Worm (Caenorhabditis elegans) whole organism, L4 larva: ENCODE results near the gene C50D2.10.
A peak's percentile ranks its signal among the peaks of the same experiment; 100 is the strongest.

ENCODE experiments used
- R02D3.7 ChIP-seq: fragments of 150-350 bp; sonication (generic microtip); optimal IDR thresholded peaks from 3 replicates; lab custom pipeline; 2014; ENCODE audit warnings: missing biosample characterization, missing genetic modification characterization
- T26A8.4 ChIP-seq: fragments of 200-800 bp; sonication (Bioruptor generic); IDR thresholded peaks from 2 replicates; pipeline ENCODE4 v1.3.6; 2022; ENCODE audit warnings: missing genetic modification characterization, missing compliant biosample characterization
- aha-1 ChIP-seq: fragments of 150-350 bp; peaks from one replicate; lab custom pipeline; 2014; ENCODE audit warnings: missing biosample characterization, missing genetic modification characterization
- ama-1 ChIP-seq: fragments of 150-350 bp; optimal IDR thresholded peaks from 2 replicates; lab custom pipeline; 2014; ENCODE audit warnings: inconsistent platforms, mixed read lengths
- ceh-44 ChIP-seq: fragments of 200-800 bp; sonication (Bioruptor generic); IDR thresholded peaks from 2 replicates; pipeline ENCODE4 v1.3.6; 2022; ENCODE audit warnings: missing genetic modification reagents, missing genetic modification characterization, missing compliant biosample characterization
- ceh-62 ChIP-seq: sonication (generic microtip); optimal IDR thresholded peaks from 2 replicates; lab custom pipeline; 2017; ENCODE audit warnings: missing biosample characterization, missing genetic modification characterization
- ces-1 ChIP-seq: fragments of 150-350 bp; sonication (generic microtip); optimal IDR thresholded peaks from 4 replicates; lab custom pipeline; 2014; ENCODE audit warnings: missing biosample characterization, missing genetic modification reagents, missing genetic modification characterization
- cey-2 ChIP-seq: sonication (generic microtip); optimal IDR thresholded peaks from 3 replicates; lab custom pipeline; 2017; ENCODE audit warnings: missing genetic modification characterization, mild to moderate bottlenecking, missing compliant biosample characterization, antibody characterized with exemption, borderline replicate concordance; ENCODE audit not compliant: insufficient read depth
- dmd-8 ChIP-seq: fragments of 200-800 bp; sonication (Bioruptor generic); IDR thresholded peaks from 2 replicates; pipeline ENCODE4 v1.3.6; 2022; ENCODE audit warnings: missing genetic modification characterization, missing compliant biosample characterization
- dpl-1 ChIP-seq: fragments of 150-350 bp; optimal IDR thresholded peaks from 2 replicates; lab custom pipeline; 2014; ENCODE audit warnings: missing biosample characterization, missing genetic modification reagents, missing genetic modification characterization
- duxl-1 ChIP-seq: sonication (generic microtip); optimal IDR thresholded peaks from 2 replicates; lab custom pipeline; 2016; ENCODE audit warnings: mild to moderate bottlenecking, missing genetic modification characterization, moderate library complexity, missing compliant biosample characterization; ENCODE audit not compliant: poor library complexity
- dve-1 ChIP-seq: sonication (generic microtip); optimal IDR thresholded peaks from 2 replicates; lab custom pipeline; 2017; ENCODE audit warnings: antibody characterized with exemption, mild to moderate bottlenecking, missing genetic modification characterization, missing compliant biosample characterization; ENCODE audit not compliant: insufficient read depth
- fos-1 ChIP-seq: fragments of 150-350 bp; optimal IDR thresholded peaks from 2 replicates; lab custom pipeline; 2014; ENCODE audit warnings: missing biosample characterization, missing genetic modification characterization
- hif-1 ChIP-seq, 2 experiments: sonication (generic microtip); optimal IDR thresholded peaks; 2 replicates each; lab custom pipeline; 2016 to 2017; ENCODE audit warnings: missing compliant biosample characterization in 2 of 2, missing genetic modification characterization in 2 of 2, missing genetic modification reagents in 2 of 2, missing genotype in 2 of 2, mild to moderate bottlenecking in 1 of 2
- hlh-11 ChIP-seq: fragments of 200-800 bp; sonication (Bioruptor generic); optimal IDR thresholded peaks from 2 replicates; lab custom pipeline; 2018; ENCODE audit warnings: mild to moderate bottlenecking, missing genetic modification characterization, missing compliant biosample characterization
- jun-1 ChIP-seq: fragments of 150-350 bp; optimal IDR thresholded peaks from 2 replicates; lab custom pipeline; 2014; ENCODE audit warnings: missing biosample characterization, missing genetic modification reagents, missing genetic modification characterization
- lin-38 ChIP-seq: fragments of 200-800 bp; sonication (Bioruptor generic); IDR thresholded peaks from 2 replicates; pipeline ENCODE4 v1.3.6; 2022; ENCODE audit warnings: missing genetic modification reagents, missing genetic modification characterization, missing compliant biosample characterization
- mep-1 ChIP-seq: fragments of 150-350 bp; sonication (generic microtip); optimal IDR thresholded peaks from 3 replicates; lab custom pipeline; 2014; ENCODE audit warnings: missing biosample characterization, missing genetic modification characterization
- mes-2 ChIP-seq: sonication (generic microtip); optimal IDR thresholded peaks from 2 replicates; lab custom pipeline; 2016; ENCODE audit warnings: missing genotype, mild to moderate bottlenecking, missing genetic modification characterization, missing compliant biosample characterization; ENCODE audit not compliant: poor library complexity, severe bottlenecking
- nhr-77 ChIP-seq: fragments of 150-350 bp; optimal IDR thresholded peaks from 2 replicates; lab custom pipeline; 2014; ENCODE audit warnings: missing biosample characterization, missing genetic modification characterization
- rbr-2 ChIP-seq: sonication (generic microtip); optimal IDR thresholded peaks from 2 replicates; lab custom pipeline; 2016; ENCODE audit warnings: missing genotype, missing genetic modification characterization, missing compliant biosample characterization
- snpc-1.2 ChIP-seq: fragments of 200-800 bp; sonication (Bioruptor generic); IDR thresholded peaks from 2 replicates; pipeline ENCODE4 v1.3.6; 2022; ENCODE audit warnings: missing genetic modification reagents, missing genetic modification characterization, missing compliant biosample characterization
- tag-97 ChIP-seq: fragments of 200-800 bp; sonication (Bioruptor generic); IDR thresholded peaks from 2 replicates; pipeline ENCODE4 v1.3.6; 2022; ENCODE audit warnings: missing genetic modification characterization, missing compliant biosample characterization
- unc-130 ChIP-seq: sonication (generic microtip); optimal IDR thresholded peaks from 2 replicates; lab custom pipeline; 2016; ENCODE audit warnings: missing genetic modification reagents, missing genetic modification characterization, missing compliant biosample characterization
- unc-62 ChIP-seq, 3 experiments: fragments of 150-350 bp in 1 of 3; sonication (generic microtip); optimal IDR thresholded peaks in 2 of 3; peaks in 1 of 3; 1 replicate in 1 of 3; 2 replicates in 2 of 3; lab custom pipeline; 2014 to 2017; ENCODE audit warnings: missing biosample characterization in 3 of 3, missing genetic modification characterization in 3 of 3, missing genetic modification reagents in 3 of 3, missing genotype in 1 of 3
- zag-1 ChIP-seq: fragments of 150-350 bp; optimal IDR thresholded peaks from 2 replicates; lab custom pipeline; 2014; ENCODE audit warnings: missing biosample characterization, missing genetic modification characterization
- zfp-3 ChIP-seq: fragments of 200-800 bp; sonication (Bioruptor generic); conservative IDR thresholded peaks from 2 replicates; pipeline ENCODE4 v1.3.6; 2022; ENCODE audit warnings: missing genetic modification reagents, missing genetic modification characterization, missing compliant biosample characterization
- zip-2 ChIP-seq: fragments of 150-350 bp; optimal IDR thresholded peaks from 2 replicates; lab custom pipeline; 2014; ENCODE audit warnings: missing biosample characterization, missing genetic modification characterization

The C50D2.10 gene

DNA sequence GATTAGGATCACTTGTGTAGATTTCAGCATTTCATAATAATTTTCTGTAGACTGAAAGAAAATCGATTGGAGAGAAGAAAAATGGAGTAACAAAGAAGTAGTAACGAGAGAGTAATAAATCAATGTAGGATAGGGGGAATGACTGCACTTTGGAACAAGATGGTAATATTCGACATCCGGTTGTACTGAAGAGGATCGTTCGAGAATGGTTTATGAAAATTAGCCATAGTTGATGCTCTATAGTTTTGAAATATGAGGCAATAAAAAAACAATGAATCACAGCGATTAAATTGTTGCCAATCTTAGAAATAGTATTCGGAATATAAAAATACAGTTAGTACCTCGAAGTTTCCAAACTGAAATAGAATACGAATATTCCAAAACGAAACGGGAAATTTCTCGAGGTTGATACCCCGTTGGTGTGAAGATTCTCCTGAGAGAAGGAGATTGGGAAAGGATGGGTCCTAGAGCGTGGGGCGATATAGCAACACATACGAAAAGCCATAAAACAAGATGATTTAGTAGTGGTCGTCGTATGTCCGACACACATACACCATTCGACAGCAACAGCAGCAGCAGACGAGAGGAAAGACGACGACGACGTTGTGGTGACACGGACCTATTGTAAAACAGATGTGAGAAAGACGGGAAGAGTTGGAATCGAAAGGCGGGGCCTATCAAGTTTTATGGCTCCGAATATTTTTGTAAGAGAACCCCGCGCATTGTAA is 34.8 kb downstream of the C50D2.10 start, which contains the start of gene cwn-1:
cwn-1 (minus strand) TSS at position 51 of the 728 bp plus-strand sequence.
- no peak for TF ChIP-seq aha-1
- no peak for TF ChIP-seq lin-38 (GFP tag; lab: Robert Waterston, UW)
- no peak for TF ChIP-seq R02D3.7 (tag; lab: Kevin White, UChicago)
- TF ChIP-seq tag-97 (GFP tag; lab: Robert Waterston, UW): no peak
- TF ChIP-seq unc-62 (GFP tag; optimal IDR thresholded peaks at IDR 0.05 in 1 of 2; lab: Kevin White, UChicago): no peak
- TF ChIP-seq unc-62 (tag; optimal IDR thresholded peaks at IDR 0.05; lab: Kevin White, UChicago): no peak
- no peak for TF ChIP-seq mep-1 (tag; lab: Kevin White, UChicago)
- no peak for TF ChIP-seq dve-1 (tag; lab: Kevin White, UChicago)
- TF ChIP-seq cey-2 (tag; lab: Kevin White, UChicago): no peak
- TF ChIP-seq jun-1 (tag; lab: Kevin White, UChicago): no peak
- TF ChIP-seq unc-130 (GFP tag; lab: Kevin White, UChicago): no peak
- TF ChIP-seq mes-2 (tag; lab: Kevin White, UChicago): no peak
- no peak for TF ChIP-seq rbr-2 (tag; lab: Kevin White, UChicago)
- no peak for TF ChIP-seq ceh-62 (tag; lab: Kevin White, UChicago)
- no peak for TF ChIP-seq hlh-11 (tag; lab: Kevin White, UChicago)
- TF ChIP-seq zag-1: no peak
- no peak for TF ChIP-seq ces-1 (GFP tag; lab: Kevin White, UChicago)

DNA sequence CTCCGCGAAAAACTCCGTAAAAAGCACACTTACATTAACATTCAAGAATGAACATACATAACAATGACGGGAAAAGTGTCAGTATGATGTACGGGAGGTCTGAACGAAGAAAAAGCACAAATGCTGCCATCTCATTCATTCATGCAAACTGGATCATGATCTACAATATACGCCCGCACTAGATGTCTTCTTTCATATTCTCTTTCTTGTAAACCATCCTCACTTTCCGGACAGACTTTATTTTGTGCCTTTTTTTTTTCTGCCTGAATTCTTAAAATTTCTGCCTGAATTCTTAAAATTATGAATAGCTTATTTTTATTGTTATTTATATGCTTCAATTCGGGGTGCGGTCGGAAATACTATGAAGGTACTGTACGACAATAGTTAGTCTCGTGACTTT is 36.2 kb downstream of the C50D2.10 start, which contains the start of gene K10B4.1:
K10B4.1 (plus strand) TSS at position 301 of the 400 bp plus-strand sequence.
- TF ChIP-seq T26A8.4 (GFP tag; lab: Robert Waterston, UW): no peak
- TF ChIP-seq zip-2: no peak
- no peak for TF ChIP-seq nhr-77 (tag; lab: Kevin White, UChicago)
- TF ChIP-seq snpc-1.2 (GFP tag; lab: Robert Waterston, UW): no peak
- no peak for TF ChIP-seq duxl-1 (tag; lab: Kevin White, UChicago)
- no peak for TF ChIP-seq ceh-44
- no peak for TF ChIP-seq dmd-8 (GFP tag; lab: Robert Waterston, UW)
- no peak for TF ChIP-seq fos-1 (tag; lab: Kevin White, UChicago)
- TF ChIP-seq ama-1 (lab: Kevin White, UChicago): no peak
- TF ChIP-seq unc-62 (GFP tag; optimal IDR thresholded peaks at IDR 0.05 in 1 of 2; lab: Kevin White, UChicago): no peak
- TF ChIP-seq unc-62 (tag; optimal IDR thresholded peaks at IDR 0.05; lab: Kevin White, UChicago): no peak
- TF ChIP-seq dpl-1 (GFP tag; lab: Kevin White, UChicago): no peak

DNA sequence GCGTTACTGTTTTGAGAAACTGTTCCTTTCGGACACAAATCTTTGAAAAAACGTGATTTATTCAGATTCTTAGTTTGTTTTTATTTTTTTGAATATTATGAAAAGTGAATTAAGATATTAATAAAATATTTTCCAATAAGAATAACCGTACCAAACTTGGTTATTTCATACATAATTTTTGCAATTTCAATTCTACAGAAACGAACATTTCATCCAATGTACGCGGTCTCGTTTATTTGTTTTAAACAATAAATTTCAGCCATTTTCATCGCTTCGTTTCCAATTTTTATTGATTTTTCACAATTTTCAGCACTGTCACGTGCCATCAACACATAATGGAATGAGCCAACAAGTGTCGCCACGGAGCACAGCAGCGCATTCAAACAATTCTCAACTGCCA is 48.0 kb downstream of the C50D2.10 start, which contains the start of gene T25D3.4:
T25D3.4 (plus strand) TSS at position 301 of the 400 bp plus-strand sequence.
- peak in 1 of 2 experiments; percentile 43 for TF ChIP-seq hif-1 (tag; optimal IDR thresholded peaks at IDR 0.05; lab: Kevin White, UChicago)
- TF ChIP-seq aha-1: peak; percentile 29
- no peak for TF ChIP-seq zfp-3 (GFP tag; lab: Robert Waterston, UW)
- TF ChIP-seq, all 104 proteins: peak for 2
